Fruit fly (Drosophila melanogaster) whole organism, embryonic: ENCODE measurements around the gene RluA-1.

ENCODE experiments used
- Atf-2 ChIP-seq: fragments of 200-800 bp; sonication (Bioruptor generic); optimal IDR thresholded peaks from 2 replicates; lab custom pipeline; 2016; ENCODE audit warnings: missing biosample characterization, missing genetic modification characterization
- Awh ChIP-seq: fragments of 200-800 bp; sonication (Bioruptor generic); IDR thresholded peaks from 2 replicates; pipeline ENCODE4, ENCODE4 v1.3.6; 2022; ENCODE audit warnings: missing biosample characterization, missing genetic modification characterization
- B-H1 ChIP-seq: fragments of 200-800 bp; sonication (Bioruptor generic); IDR thresholded peaks from 3 replicates; pipeline ENCODE4 v1.3.6; 2022; ENCODE audit warnings: missing biosample characterization, missing genetic modification characterization
- CG10543 ChIP-seq: fragments of 200-800 bp; sonication (Bioruptor generic); optimal IDR thresholded peaks from 3 replicates; lab custom pipeline; 2017; ENCODE audit warnings: missing biosample characterization, mild to moderate bottlenecking, missing genetic modification characterization, moderate library complexity
- CG10654 ChIP-seq: fragments of 200-800 bp; sonication (Bioruptor generic); optimal IDR thresholded peaks from 2 replicates; lab custom pipeline; 2016; ENCODE audit warnings: missing biosample characterization, missing genetic modification characterization
- CG12236 ChIP-seq: fragments of 200-800 bp; sonication (Bioruptor generic); optimal IDR thresholded peaks from 2 replicates; lab custom pipeline; 2016; ENCODE audit warnings: missing biosample characterization, missing genetic modification characterization
- CG12659 ChIP-seq: fragments of 200-800 bp; sonication (Bioruptor generic); optimal IDR thresholded peaks from 3 replicates; lab custom pipeline; 2017; ENCODE audit warnings: mild to moderate bottlenecking, missing biosample characterization, missing genetic modification reagents, missing genetic modification characterization
- CG13775 ChIP-seq: fragments of 200-800 bp; sonication (Bioruptor generic); optimal IDR thresholded peaks from 3 replicates; lab custom pipeline; 2017; ENCODE audit warnings: missing biosample characterization, mild to moderate bottlenecking, missing genetic modification characterization
- CG13894 ChIP-seq: fragments of 200-800 bp; sonication (Bioruptor generic); optimal IDR thresholded peaks from 3 replicates; lab custom pipeline; 2018; ENCODE audit warnings: missing biosample characterization, mild to moderate bottlenecking, missing genetic modification characterization, moderate library complexity
- CG14860 ChIP-seq: fragments of 200-800 bp; sonication (Bioruptor generic); IDR thresholded peaks from 3 replicates; pipeline ENCODE4 v1.3.6; 2022; ENCODE audit warnings: missing biosample characterization, missing genetic modification characterization; ENCODE audit not compliant: partially characterized antibody
- CG15269 ChIP-seq: fragments of 200-800 bp; sonication (Bioruptor generic); optimal IDR thresholded peaks from 2 replicates; lab custom pipeline; 2018; ENCODE audit warnings: missing biosample characterization, mild to moderate bottlenecking, missing genetic modification characterization, moderate library complexity
- CG15479 ChIP-seq: fragments of 200-800 bp; sonication (Bioruptor generic); optimal IDR thresholded peaks from 3 replicates; lab custom pipeline; 2019; ENCODE audit warnings: missing biosample characterization, mild to moderate bottlenecking, missing genetic modification characterization, moderate library complexity
- CG17568 ChIP-seq: fragments of 200-800 bp; sonication (Bioruptor generic); optimal IDR thresholded peaks from 2 replicates; lab custom pipeline; 2018; ENCODE audit warnings: missing biosample characterization, mild to moderate bottlenecking, missing genetic modification characterization, moderate library complexity
- CG18764 ChIP-seq: fragments of 200-800 bp; sonication (Bioruptor generic); optimal IDR thresholded peaks from 3 replicates; lab custom pipeline; 2016; ENCODE audit warnings: missing biosample characterization, missing genetic modification characterization
- CG2712 ChIP-seq: fragments of 200-800 bp; optimal IDR thresholded peaks from 3 replicates; lab custom pipeline; 2019; ENCODE audit warnings: missing biosample characterization, mild to moderate bottlenecking, missing genetic modification characterization, moderate library complexity
- CG5180 ChIP-seq: fragments of 200-800 bp; sonication (Bioruptor generic); optimal IDR thresholded peaks from 3 replicates; lab custom pipeline; 2017; ENCODE audit warnings: missing biosample characterization, missing genetic modification characterization, mild to moderate bottlenecking, moderate library complexity, missing genetic modification reagents
- CG8765 ChIP-seq: fragments of 200-800 bp; sonication (Bioruptor generic); IDR thresholded peaks from 2 replicates; pipeline ENCODE4 v1.3.6; 2022; ENCODE audit warnings: missing biosample characterization, missing genetic modification characterization
- CG9817 ChIP-seq: fragments of 200-800 bp; sonication (Bioruptor generic); optimal IDR thresholded peaks from 2 replicates; lab custom pipeline; 2018; ENCODE audit warnings: missing biosample characterization, mild to moderate bottlenecking, missing genetic modification characterization, moderate library complexity
- D19A ChIP-seq: fragments of 200-800 bp; optimal IDR thresholded peaks from 3 replicates; lab custom pipeline; 2019; ENCODE audit warnings: missing biosample characterization, mild to moderate bottlenecking, missing genetic modification characterization, moderate library complexity
- HHEX ChIP-seq: fragments of 200-800 bp; sonication (Bioruptor generic); optimal IDR thresholded peaks from 3 replicates; lab custom pipeline; 2017; ENCODE audit warnings: missing biosample characterization, mild to moderate bottlenecking, missing genetic modification characterization, missing genetic modification reagents
- HLH3B ChIP-seq: fragments of 200-800 bp; sonication (Bioruptor generic); IDR thresholded peaks from 2 replicates; pipeline ENCODE4 v1.3.6; 2022; ENCODE audit warnings: missing biosample characterization, missing genetic modification characterization
- HLH4C ChIP-seq: fragments of 200-800 bp; sonication (Bioruptor generic); IDR thresholded peaks from 3 replicates; pipeline ENCODE4 v1.3.6; 2022; ENCODE audit warnings: missing biosample characterization, missing genetic modification characterization; ENCODE audit not compliant: partially characterized antibody
- HLHmδ ChIP-seq: fragments of 200-800 bp; sonication (Bioruptor generic); optimal IDR thresholded peaks from 2 replicates; lab custom pipeline; 2018; ENCODE audit warnings: missing biosample characterization, mild to moderate bottlenecking, missing genetic modification characterization, moderate library complexity
- HmgZ ChIP-seq: fragments of 200-800 bp; sonication (Bioruptor generic); optimal IDR thresholded peaks from 2 replicates; lab custom pipeline; 2018; ENCODE audit warnings: missing biosample characterization, mild to moderate bottlenecking, missing genetic modification characterization
- Hr3 ChIP-seq: fragments of 200-800 bp; sonication (Bioruptor generic); optimal IDR thresholded peaks from 3 replicates; lab custom pipeline; 2016; ENCODE audit warnings: missing biosample characterization, missing genetic modification characterization
- Hr51 ChIP-seq, 2 experiments: fragments of 200-800 bp; sonication (Bioruptor generic); optimal IDR thresholded peaks; 2 replicates in 1 of 2; 3 replicates in 1 of 2; lab custom pipeline; 2016 to 2018; ENCODE audit warnings: missing biosample characterization in 2 of 2, missing genetic modification characterization in 2 of 2, mild to moderate bottlenecking in 1 of 2, moderate library complexity in 1 of 2
- Max ChIP-seq: fragments of 200-800 bp; sonication (Bioruptor generic); optimal IDR thresholded peaks from 2 replicates; lab custom pipeline; 2016; ENCODE audit warnings: missing biosample characterization, mild to moderate bottlenecking, missing genetic modification characterization
- NC2α ChIP-seq: fragments of 200-800 bp; sonication (Bioruptor generic); optimal IDR thresholded peaks from 2 replicates; lab custom pipeline; 2016; ENCODE audit warnings: missing biosample characterization, missing genetic modification characterization
- Rfx ChIP-seq: fragments of 200-800 bp; sonication (Bioruptor generic); IDR thresholded peaks from 2 replicates; pipeline ENCODE4 v1.3.6; 2022; ENCODE audit warnings: missing biosample characterization, missing genetic modification characterization
- Rx ChIP-seq: fragments of 200-800 bp; sonication (Bioruptor generic); IDR thresholded peaks from 2 replicates; pipeline ENCODE4 v1.3.6; 2022; ENCODE audit warnings: missing biosample characterization, missing genetic modification characterization
- abd-A ChIP-seq: fragments of 200-800 bp; sonication (Bioruptor generic); optimal IDR thresholded peaks from 3 replicates; lab custom pipeline; 2019; ENCODE audit warnings: missing biosample characterization, mild to moderate bottlenecking, missing genetic modification characterization, moderate library complexity
- bbx ChIP-seq: fragments of 200-800 bp; sonication (Bioruptor generic); IDR thresholded peaks from 2 replicates; pipeline ENCODE4 v1.3.6; 2022; ENCODE audit warnings: missing biosample characterization, missing genetic modification characterization; ENCODE audit not compliant: partially characterized antibody
- caup ChIP-seq: fragments of 200-800 bp; sonication (Bioruptor generic); optimal IDR thresholded peaks from 3 replicates; lab custom pipeline; 2017; ENCODE audit warnings: missing biosample characterization, mild to moderate bottlenecking, missing genetic modification characterization, moderate library complexity; ENCODE audit not compliant: severe bottlenecking
- chn ChIP-seq: fragments of 200-800 bp; sonication (Bioruptor generic); optimal IDR thresholded peaks from 2 replicates; lab custom pipeline; 2016; ENCODE audit warnings: missing biosample characterization, missing genetic modification characterization
- crc ChIP-seq: fragments of 200-800 bp; sonication (Bioruptor generic); optimal IDR thresholded peaks from 2 replicates; lab custom pipeline; 2016; ENCODE audit warnings: missing biosample characterization, missing genetic modification characterization
- disco-r ChIP-seq: fragments of 200-800 bp; sonication (Bioruptor generic); optimal IDR thresholded peaks from 2 replicates; lab custom pipeline; 2016; ENCODE audit warnings: missing biosample characterization, missing genetic modification characterization
- dmrt11E ChIP-seq: fragments of 200-800 bp; sonication (Bioruptor generic); optimal IDR thresholded peaks from 3 replicates; lab custom pipeline; 2018; ENCODE audit warnings: missing biosample characterization, mild to moderate bottlenecking, missing genetic modification characterization, moderate library complexity
- emc ChIP-seq: fragments of 200-800 bp; sonication (Bioruptor generic); optimal IDR thresholded peaks from 2 replicates; lab custom pipeline; 2016; ENCODE audit warnings: missing biosample characterization, missing genetic modification characterization
- grau ChIP-seq: fragments of 200-800 bp; optimal IDR thresholded peaks from 3 replicates; lab custom pipeline; 2019; ENCODE audit warnings: missing biosample characterization, mild to moderate bottlenecking, missing genetic modification characterization, moderate library complexity
- hb ChIP-seq: fragments of 200-800 bp; sonication (Bioruptor generic); IDR thresholded peaks from 3 replicates; pipeline ENCODE4 v1.3.6; 2022; ENCODE audit warnings: missing biosample characterization, missing genetic modification characterization; ENCODE audit not compliant: partially characterized antibody
- inv ChIP-seq: fragments of 200-800 bp; sonication (Bioruptor generic); IDR thresholded peaks from 2 replicates; pipeline ENCODE4 v1.3.6; 2022; ENCODE audit warnings: missing biosample characterization, missing genetic modification characterization; ENCODE audit not compliant: partially characterized antibody
- lov ChIP-seq, 2 experiments: fragments of 200-800 bp in 1 of 2; fragments of >200 bp in 1 of 2; sonication (Bioruptor generic) in 1 of 2; IDR thresholded peaks in 1 of 2; optimal IDR thresholded peaks in 1 of 2; 2 replicates in 1 of 2; 3 replicates in 1 of 2; pipeline versions ENCODE4 v1.3.6 to Lab custom; 2017 to 2022; ENCODE audit warnings: missing biosample characterization in 1 of 2, missing genetic modification characterization in 1 of 2
- mam ChIP-seq: fragments of 200-800 bp; sonication (Bioruptor generic); optimal IDR thresholded peaks from 3 replicates; lab custom pipeline; 2016; ENCODE audit warnings: missing biosample characterization, missing genetic modification characterization
- onecut ChIP-seq: fragments of 200-800 bp; sonication (Bioruptor generic); IDR thresholded peaks from 2 replicates; pipeline ENCODE4 v1.3.6; 2022; ENCODE audit warnings: missing biosample characterization, missing genetic modification characterization
- p53 ChIP-seq: fragments of 200-800 bp; sonication (Bioruptor generic); optimal IDR thresholded peaks from 2 replicates; lab custom pipeline; 2016; ENCODE audit warnings: missing biosample characterization, missing genetic modification characterization
- pfk ChIP-seq: fragments of 200-800 bp; sonication (Bioruptor generic); optimal IDR thresholded peaks from 2 replicates; lab custom pipeline; 2018; ENCODE audit warnings: missing biosample characterization, mild to moderate bottlenecking, missing genetic modification characterization, moderate library complexity
- so ChIP-seq: fragments of 200-800 bp; sonication (Bioruptor generic); IDR thresholded peaks from 3 replicates; pipeline ENCODE4 v1.3.6; 2022; ENCODE audit warnings: missing biosample characterization, missing genetic modification characterization
- tin ChIP-seq: fragments of 200-800 bp; sonication (Bioruptor generic); optimal IDR thresholded peaks from 3 replicates; lab custom pipeline; 2016; ENCODE audit warnings: missing biosample characterization, missing genetic modification characterization
- tx ChIP-seq: fragments of 200-800 bp; sonication (Bioruptor generic); optimal IDR thresholded peaks from 2 replicates; lab custom pipeline; 2016; ENCODE audit warnings: missing biosample characterization, missing genetic modification characterization

Gene RluA-1

DNA sequence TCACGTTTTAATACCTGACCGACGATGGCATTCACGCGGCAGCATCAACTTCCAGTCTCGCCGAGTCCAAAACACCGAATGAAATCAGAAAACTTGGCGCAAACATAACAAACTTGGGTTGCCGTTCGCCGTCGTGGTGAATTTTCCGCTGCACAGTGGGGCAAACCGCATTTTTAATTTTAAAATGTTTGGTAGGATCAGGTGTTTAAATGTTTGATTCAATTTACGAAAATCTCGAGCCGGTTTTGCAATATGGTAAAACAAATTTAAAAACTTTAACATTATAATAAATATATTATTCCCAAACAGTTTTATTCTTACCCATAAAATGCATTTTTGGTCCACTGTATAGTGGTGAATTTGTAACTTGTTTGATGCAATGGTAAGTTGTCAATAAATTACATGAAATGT, at the start of gene RluA-1 (continued):
- TF ChIP-seq pfk (peak; percentile 65), Atf-2 (GFP tag; lab: Kevin White, UChicago) (peak; percentile 95), HLH4C (peak; percentile 58), Hr3 (peak; percentile 99), disco-r (GFP tag; lab: Kevin White, UChicago) (peak; percentile 87), dmrt11E (tag; lab: Kevin White, UChicago) (peak; percentile 100), Hr51 (GFP tag; optimal IDR thresholded peaks at IDR 0.05; lab: Kevin White, UChicago) (peak; percentile 97 to 100), so (GFP tag; lab: Robert Waterston, UW) (peak; percentile 97), inv (peak; percentile 57), HmgZ (peak; percentile 99), chn (GFP tag; lab: Kevin White, UChicago) (peak; percentile 98), mam (GFP tag; lab: Kevin White, UChicago) (peak; percentile 61), NC2α (GFP tag; lab: Kevin White, UChicago) (peak; percentile 90), bbx (GFP tag; lab: Robert Waterston, UW) (peak; percentile 52; the same call in 1 of the 2 replicates), tx (GFP tag; lab: Kevin White, UChicago) (peak; percentile 92), CG10543 (GFP tag; lab: Kevin White, UChicago) (peak; percentile 98), CG15479 (GFP tag; lab: Kevin White, UChicago) (peak; percentile 77), abd-A (tag; lab: Kevin White, UChicago) (peak; percentile 92), CG5180 (GFP tag; lab: Kevin White, UChicago) (peak; percentile 96), hb (GFP tag; lab: Robert Waterston, UW) (peak; percentile 75), CG18764 (GFP tag; lab: Kevin White, UChicago) (peak; percentile 98), B-H1 (peak; percentile 99), CG15269 (tag; lab: Kevin White, UChicago) (peak; percentile 100), tin (GFP tag; lab: Kevin White, UChicago) (peak; percentile 99), crc (peak; percentile 38), CG12659 (GFP tag; lab: Kevin White, UChicago) (peak; percentile 100), Max (GFP tag; lab: Kevin White, UChicago) (peak; percentile 99), onecut (peak; percentile 94), CG12236 (GFP tag; lab: Kevin White, UChicago) (peak; percentile 86), CG9817 (tag; lab: Kevin White, UChicago) (peak; percentile 99), Awh (GFP tag; lab: Robert Waterston, UW) (peak; percentile 100), Rx (GFP tag; lab: Robert Waterston, UW) (peak; percentile 98), CG8765 (peak; percentile 98), HLH3B (GFP tag; lab: Robert Waterston, UW) (peak; percentile 92), D19A (tag; lab: Kevin White, UChicago) (peak; percentile 95), CG17568 (GFP tag; lab: Kevin White, UChicago) (peak; percentile 99), emc (GFP tag; lab: Kevin White, UChicago) (peak; percentile 79), HLHmδ (GFP tag; lab: Kevin White, UChicago) (peak; percentile 12), Rfx (GFP tag; lab: Robert Waterston, UW) (peak; percentile 99), grau (tag; lab: Kevin White, UChicago) (peak; percentile 99), p53 (GFP tag; lab: Kevin White, UChicago) (peak; percentile 64), caup (GFP tag; lab: Kevin White, UChicago) (peak; percentile 98), CG14860 (GFP tag; lab: Robert Waterston, UW) (peak; percentile 75), CG13894 (tag; lab: Kevin White, UChicago) (peak; percentile 98), CG2712 (tag; lab: Kevin White, UChicago) (peak; percentile 100), CG13775 (GFP tag; lab: Kevin White, UChicago) (peak; percentile 99), lov (optimal IDR thresholded peaks at IDR 0.05; lab: Kevin White, UChicago) (no peak), lov (GFP tag; IDR thresholded peaks at IDR 0.05; lab: Robert Waterston, UW) (peak; percentile 99), CG10654 (GFP tag; lab: Kevin White, UChicago) (peak; percentile 98), HHEX (GFP tag; lab: Kevin White, UChicago) (peak; percentile 99)
